Worm (Caenorhabditis elegans) whole organism, mixed stage, embryonic: ENCODE results near the gene F08F3.6.

Experiments
- ceh-43 ChIP-seq: fragments of 200-800 bp; sonication (Bioruptor generic); optimal IDR thresholded peaks from 2 replicates; lab custom pipeline; 2018; ENCODE audit warnings: mild to moderate bottlenecking, missing genetic modification characterization, moderate library complexity, missing compliant biosample characterization
- cnd-1 ChIP-seq: fragments of 200-800 bp; sonication (Bioruptor generic); optimal IDR thresholded peaks from 2 replicates; lab custom pipeline; 2018; ENCODE audit warnings: mild to moderate bottlenecking, missing genetic modification characterization, missing compliant biosample characterization
- elt-1 ChIP-seq: sonication (generic microtip); optimal IDR thresholded peaks from 2 replicates; lab custom pipeline; 2017; ENCODE audit warnings: missing genetic modification characterization, mild to moderate bottlenecking, missing compliant biosample characterization, antibody characterized with exemption, moderate library complexity, borderline replicate concordance; ENCODE audit not compliant: insufficient read depth
- ham-2 ChIP-seq: fragments of 200-800 bp; sonication (Bioruptor generic); optimal IDR thresholded peaks from 2 replicates; lab custom pipeline; 2018; ENCODE audit warnings: mild to moderate bottlenecking, missing genetic modification characterization, missing compliant biosample characterization
- lin-32 ChIP-seq: fragments of 200-800 bp; sonication (Bioruptor generic); optimal IDR thresholded peaks from 2 replicates; lab custom pipeline; 2018; ENCODE audit warnings: mild to moderate bottlenecking, missing genetic modification characterization, missing compliant biosample characterization
- mab-5 ChIP-seq: fragments of 150-350 bp; optimal IDR thresholded peaks from 2 replicates; lab custom pipeline; 2014; ENCODE audit warnings: missing biosample characterization, missing genetic modification characterization
- mep-1 ChIP-seq: fragments of 150-350 bp; optimal IDR thresholded peaks from 2 replicates; lab custom pipeline; 2017; ENCODE audit warnings: missing biosample characterization, missing genetic modification reagents, missing genetic modification characterization, inconsistent platforms
- nhr-12 ChIP-seq: fragments of 150-350 bp; optimal IDR thresholded peaks from 2 replicates; lab custom pipeline; 2014; ENCODE audit warnings: missing biosample characterization, missing genetic modification characterization
- nhr-28 ChIP-seq: fragments of 150-350 bp; optimal IDR thresholded peaks from 2 replicates; lab custom pipeline; 2014; ENCODE audit warnings: missing biosample characterization, missing genetic modification characterization
- nhr-76 ChIP-seq: sonication (generic microtip); optimal IDR thresholded peaks from 2 replicates; lab custom pipeline; 2017; ENCODE audit warnings: missing biosample characterization, missing genetic modification characterization
- pha-4 ChIP-seq: fragments of 150-350 bp; optimal IDR thresholded peaks from 2 replicates; lab custom pipeline; 2018; ENCODE audit warnings: missing biosample characterization, missing genetic modification reagents, missing genetic modification characterization
- snpc-4 ChIP-seq: fragments of 150-350 bp; optimal IDR thresholded peaks from 2 replicates; lab custom pipeline; 2014; ENCODE audit warnings: missing biosample characterization, missing genetic modification characterization
- unc-62 ChIP-seq: fragments of 150-350 bp; optimal IDR thresholded peaks from 2 replicates; lab custom pipeline; 2014; ENCODE audit warnings: missing biosample characterization, missing genetic modification reagents, missing genetic modification characterization
- ztf-11 ChIP-seq: fragments of 150-350 bp; optimal IDR thresholded peaks from 2 replicates; lab custom pipeline; 2014; ENCODE audit warnings: missing biosample characterization, missing genetic modification characterization

- TF ChIP-seq elt-1 (tag; lab: Kevin White, UChicago), result no peak
- no peak for TF ChIP-seq nhr-28 (tag; lab: Kevin White, UChicago)
- no peak for TF ChIP-seq pha-4 (tag; lab: Kevin White, UChicago)
- TF ChIP-seq ceh-43, result no peak
- TF ChIP-seq mep-1 (tag; lab: Kevin White, UChicago), result no peak
- no peak for TF ChIP-seq nhr-76
- TF ChIP-seq snpc-4 (tag; lab: Kevin White, UChicago), result no peak
- no peak for TF ChIP-seq ztf-11 (tag; lab: Kevin White, UChicago)
- TF ChIP-seq unc-62, result no peak
- no peak for TF ChIP-seq cnd-1 (tag; lab: Kevin White, UChicago)
- no peak for TF ChIP-seq lin-32 (GFP tag; lab: Kevin White, UChicago)
- no peak for TF ChIP-seq nhr-12 (tag; lab: Kevin White, UChicago)
- TF ChIP-seq ham-2 (GFP tag; lab: Kevin White, UChicago), result no peak
- no peak for TF ChIP-seq mab-5 (tag; lab: Kevin White, UChicago)
These were observed at the start of gene F08F3.6 for ce11 chrV:5419915-5420314.
